Worm (Caenorhabditis elegans): ENCODE results near the gene pqn-82.

pqn-82 gene

ce11 chrIII:1831104-1831503 is 17.7 kb upstream of the pqn-82 start:
- TF ChIP-seq lsy-12 (tag; optimal IDR thresholded peaks at IDR 0.05), result no peak
- no peak for TF ChIP-seq unc-39 (tag; optimal IDR thresholded peaks at IDR 0.05)
- TF ChIP-seq ztf-11 (tag; optimal IDR thresholded peaks at IDR 0.05), result no peak
- TF ChIP-seq nhr-67 (tag; optimal IDR thresholded peaks at IDR 0.05), result no peak
- no peak for TF ChIP-seq ZK546.5 (tag; optimal IDR thresholded peaks at IDR 0.05)
- TF ChIP-seq R02D3.7 (tag; optimal IDR thresholded peaks at IDR 0.05), result no peak
- TF ChIP-seq nhr-11 (tag; optimal IDR thresholded peaks at IDR 0.05), result no peak
- TF ChIP-seq ama-1 (optimal IDR thresholded peaks at IDR 0.05), result no peak
- no peak for TF ChIP-seq jun-1 (tag; optimal IDR thresholded peaks at IDR 0.05)
- TF ChIP-seq elt-1 (tag; optimal IDR thresholded peaks at IDR 0.05), result no peak
- no peak for TF ChIP-seq unc-62 (GFP tag; optimal IDR thresholded peaks at IDR 0.05)
- TF ChIP-seq egl-27 (tag; optimal IDR thresholded peaks at IDR 0.05), result no peak

DNA sequence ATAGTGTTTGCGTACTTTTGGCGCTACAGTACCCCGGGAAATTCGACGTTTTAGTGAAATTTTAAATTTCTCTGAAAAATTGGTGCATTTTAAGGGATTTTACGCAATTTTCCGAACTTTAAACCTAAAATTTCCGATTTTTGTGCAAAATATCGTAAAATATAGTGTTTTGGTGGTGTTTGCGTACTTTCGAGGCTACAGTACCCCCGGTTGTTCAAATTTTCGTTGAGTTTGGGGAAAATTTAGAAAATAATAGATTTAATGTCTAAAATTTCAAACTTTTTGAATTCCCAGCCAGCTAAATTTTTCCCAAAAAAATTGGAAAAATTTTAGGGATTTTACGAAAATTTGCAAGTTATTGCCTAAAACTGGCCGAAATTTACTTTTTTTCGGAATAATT is 16.4 kb upstream of the pqn-82 start:
- no peak for TF ChIP-seq eor-1 (tag; optimal IDR thresholded peaks at IDR 0.05)
- TF ChIP-seq nhr-43 (tag; optimal IDR thresholded peaks at IDR 0.05; ENCODE audit: poor library complexity, severe bottlenecking), result no peak
- no peak for TF ChIP-seq unc-62 (GFP tag; optimal IDR thresholded peaks at IDR 0.05)
- no peak for TF ChIP-seq nfya-1 (tag; optimal IDR thresholded peaks at IDR 0.05; ENCODE audit: insufficient read depth)
- no peak for TF ChIP-seq elt-1 (tag; optimal IDR thresholded peaks at IDR 0.05)
- TF ChIP-seq pqm-1 (tag; optimal IDR thresholded peaks at IDR 0.05), result no peak
- TF ChIP-seq egl-27 (tag; optimal IDR thresholded peaks at IDR 0.05), result no peak
- TF ChIP-seq elt-3 (tag; optimal IDR thresholded peaks at IDR 0.05), result no peak
- no peak for TF ChIP-seq ama-1 (optimal IDR thresholded peaks at IDR 0.05)
- no peak for TF ChIP-seq nhr-12 (tag; optimal IDR thresholded peaks at IDR 0.05)
- TF ChIP-seq snpc-4 (tag; optimal IDR thresholded peaks at IDR 0.05), result no peak
- no peak for TF ChIP-seq fos-1 (tag; optimal IDR thresholded peaks at IDR 0.05)
- TF ChIP-seq nhr-25 (tag; optimal IDR thresholded peaks at IDR 0.05), result no peak

DNA sequence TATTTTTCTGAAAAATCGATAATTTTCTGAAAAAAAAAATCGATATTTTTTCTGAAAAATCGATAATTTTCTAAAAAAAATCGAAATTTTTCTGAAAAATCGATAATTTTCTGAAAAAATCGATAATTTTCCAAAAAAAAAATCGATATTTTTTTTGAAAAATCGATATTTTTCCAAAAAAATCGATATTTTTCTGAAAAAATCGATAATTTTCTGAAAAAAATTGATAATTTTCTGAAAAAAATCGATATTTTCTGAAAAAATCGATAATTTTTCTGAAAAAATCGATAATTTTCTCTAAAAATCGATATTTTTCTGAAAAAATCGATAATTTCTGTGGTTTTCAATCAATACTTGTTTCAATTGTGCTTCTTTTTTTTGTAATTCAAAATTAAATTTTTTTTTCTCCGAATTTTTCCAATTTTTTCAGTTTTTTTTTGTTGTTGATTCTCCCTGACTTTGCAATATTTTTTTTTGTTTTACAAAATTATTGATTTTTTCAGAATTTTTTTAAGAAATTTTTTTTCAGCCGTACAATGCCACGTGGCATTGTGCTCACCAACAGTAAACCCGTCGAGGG is 14.8 kb upstream of the pqn-82 start, which contains the start of gene rexd-1:
Gene rexd-1 (plus strand): TSS at position 530 of the 580 bp plus-strand sequence.
- TF ChIP-seq nhr-12 (tag; optimal IDR thresholded peaks at IDR 0.05), result no peak
- no peak for TF ChIP-seq R02D3.7 (tag; optimal IDR thresholded peaks at IDR 0.05)
- peak; percentile 98 for TF ChIP-seq ceh-28 (tag; optimal IDR thresholded peaks at IDR 0.05)
- no peak for TF ChIP-seq mml-1 (tag; optimal IDR thresholded peaks at IDR 0.05)
- peak; percentile 4 for TF ChIP-seq pqm-1 (tag; optimal IDR thresholded peaks at IDR 0.05)
- no peak for TF ChIP-seq fkh-10 (GFP tag; optimal IDR thresholded peaks at IDR 0.05)
- no peak for TF ChIP-seq eor-1 (tag; optimal IDR thresholded peaks at IDR 0.05)
- no peak for TF ChIP-seq snpc-4 (tag; optimal IDR thresholded peaks at IDR 0.05)
- TF ChIP-seq daf-12 (tag; optimal IDR thresholded peaks at IDR 0.05), result no peak
- TF ChIP-seq egl-5 (tag; optimal IDR thresholded peaks at IDR 0.05), result no peak
- no peak for TF ChIP-seq nhr-77 (tag; optimal IDR thresholded peaks at IDR 0.05)
- TF ChIP-seq tbx-2 (tag; optimal IDR thresholded peaks at IDR 0.05), result no peak
- no peak for TF ChIP-seq elt-3 (tag; optimal IDR thresholded peaks at IDR 0.05)
- no peak for TF ChIP-seq nhr-28 (tag; optimal IDR thresholded peaks at IDR 0.05)
- no peak for TF ChIP-seq nhr-76 (tag; optimal IDR thresholded peaks at IDR 0.05)
- no peak for TF ChIP-seq nhr-237 (tag; optimal IDR thresholded peaks at IDR 0.05)

- no peak for TF ChIP-seq skn-1 (tag; optimal IDR thresholded peaks at IDR 0.05)
- peak; percentile 68 for TF ChIP-seq ceh-28 (tag; optimal IDR thresholded peaks at IDR 0.05)
Observed at ce11 chrIII:1852126-1852717, 3.4 kb downstream of the pqn-82 start.

- TF ChIP-seq hmg-11 (tag; optimal IDR thresholded peaks at IDR 0.05) (peak; percentile 12), fkh-2 (tag; optimal IDR thresholded peaks at IDR 0.05) (no peak), tbx-2 (tag; optimal IDR thresholded peaks at IDR 0.05) (no peak), nhr-25 (tag; optimal IDR thresholded peaks at IDR 0.05) (peak; percentile 89)
Observed at ce11 chrIII:1853944-1854343, 5.1 kb downstream of the pqn-82 start.

All from whole organism, L3 larva.